Worm (Caenorhabditis elegans): ENCODE results near the gene fkh-4.

DNA sequence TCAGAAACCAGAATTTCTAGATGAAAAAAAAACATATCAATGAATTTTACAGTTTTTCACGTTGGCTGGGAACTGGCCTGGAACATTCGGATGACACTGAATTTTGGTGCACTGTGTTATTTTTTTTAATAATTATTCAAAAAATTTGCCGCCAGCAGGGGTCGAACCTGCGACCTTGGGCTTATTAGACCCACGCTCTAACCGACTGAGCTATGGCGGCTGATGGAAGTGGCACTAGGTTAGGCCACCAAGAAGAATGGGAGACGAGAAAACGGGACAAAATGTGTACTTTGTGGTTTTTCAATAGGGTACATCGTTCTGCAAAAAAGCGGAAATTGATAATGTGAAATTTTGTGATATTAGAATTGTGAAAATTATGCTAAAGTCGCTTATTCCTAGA, 13.7 kb downstream of the fkh-4 start:
- TF ChIP-seq R02D3.7 (tag; optimal IDR thresholded peaks at IDR 0.05), result no peak
- no peak for TF ChIP-seq ceh-16 (tag; optimal IDR thresholded peaks at IDR 0.05)
- TF ChIP-seq nhr-237 (tag; optimal IDR thresholded peaks at IDR 0.05), result no peak
- no peak for TF ChIP-seq lin-39 (tag; optimal IDR thresholded peaks at IDR 0.05)

Measured in whole organism, L2 larva.